Worm (Caenorhabditis elegans): Measurements from ENCODE around the gene T11F9.10.

T11F9.10 gene

ce11 chrV:11446297-11446696 lies 40.5 kb upstream of the T11F9.10 start, which contains the start of gene mig-17:
Gene mig-17, plus strand, starts transcription at chrV:11446685.
- TF ChIP-seq nfya-1 (tag; optimal IDR thresholded peaks at IDR 0.05; ENCODE audit: insufficient read depth) (peak; percentile 23), egl-5 (tag; optimal IDR thresholded peaks at IDR 0.05) (peak; percentile 53), tbx-2 (tag; optimal IDR thresholded peaks at IDR 0.05) (no peak)

DNA sequence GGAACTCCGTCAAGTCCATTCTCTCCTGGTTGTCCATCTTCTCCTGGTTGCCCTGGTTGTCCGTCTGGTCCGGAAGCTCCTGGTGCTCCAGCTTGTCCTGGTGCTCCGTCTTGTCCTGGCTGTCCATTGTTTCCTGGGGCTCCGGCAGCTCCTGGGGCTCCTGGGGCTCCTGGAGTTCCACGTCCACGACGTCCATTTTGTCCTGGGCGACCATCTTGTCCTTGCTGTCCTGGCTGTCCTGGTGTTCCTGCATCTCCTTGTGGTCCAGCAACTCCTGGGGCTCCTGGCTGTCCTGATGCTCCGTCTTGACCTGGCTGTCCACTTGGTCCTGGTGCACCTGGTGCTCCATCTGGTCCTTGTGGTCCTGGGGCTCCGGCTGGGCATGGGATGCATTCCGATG lies 37.4 kb upstream of the T11F9.10 start:
- TF ChIP-seq lsy-12 (tag; optimal IDR thresholded peaks at IDR 0.05) (no peak), egl-27 (tag; optimal IDR thresholded peaks at IDR 0.05) (no peak), nhr-237 (tag; optimal IDR thresholded peaks at IDR 0.05) (no peak), jun-1 (tag; optimal IDR thresholded peaks at IDR 0.05) (no peak), zag-1 (tag; optimal IDR thresholded peaks at IDR 0.05) (no peak), ztf-4 (tag; optimal IDR thresholded peaks at IDR 0.05) (no peak), snpc-4 (tag; optimal IDR thresholded peaks at IDR 0.05) (no peak), elt-3 (tag; optimal IDR thresholded peaks at IDR 0.05) (no peak), pha-4 (tag; optimal IDR thresholded peaks at IDR 0.05) (no peak)

DNA sequence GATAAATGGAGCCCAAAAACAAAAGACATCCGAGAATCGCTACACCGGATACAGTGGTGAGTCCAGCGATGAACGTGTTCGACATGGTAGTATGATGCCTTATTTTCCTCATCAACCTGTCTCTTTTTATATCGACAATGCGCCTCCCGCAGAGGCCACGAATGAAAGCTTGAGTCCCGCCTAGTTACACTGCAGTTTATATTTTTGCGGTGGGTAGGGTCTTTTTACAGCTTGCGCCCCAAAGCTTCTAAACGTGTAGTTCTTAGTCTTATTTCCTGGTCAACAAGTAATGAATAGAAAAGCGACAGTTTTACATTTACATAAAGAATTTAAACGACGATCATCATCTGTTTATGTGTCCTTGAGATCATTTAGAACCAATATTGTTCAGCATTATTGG lies 36.5 kb upstream of the T11F9.10 start, which contains the start of gene col-156:
Gene col-156, minus strand, starts transcription at position 101 of the 400 bp plus-strand sequence.
- TF ChIP-seq nhr-67 (tag; optimal IDR thresholded peaks at IDR 0.05) (no peak), snpc-4 (tag; optimal IDR thresholded peaks at IDR 0.05) (no peak), ZK546.5 (tag; optimal IDR thresholded peaks at IDR 0.05) (no peak), nhr-11 (tag; optimal IDR thresholded peaks at IDR 0.05) (no peak), elt-2 (tag; optimal IDR thresholded peaks at IDR 0.05) (no peak), fos-1 (tag; optimal IDR thresholded peaks at IDR 0.05) (no peak), nhr-237 (tag; optimal IDR thresholded peaks at IDR 0.05) (no peak), nhr-28 (tag; optimal IDR thresholded peaks at IDR 0.05) (no peak), lsy-12 (tag; optimal IDR thresholded peaks at IDR 0.05) (no peak), sea-2 (GFP tag; optimal IDR thresholded peaks at IDR 0.05) (no peak), skn-1 (tag; optimal IDR thresholded peaks at IDR 0.05) (no peak), lin-39 (tag; optimal IDR thresholded peaks at IDR 0.05) (no peak)

- TF ChIP-seq daf-12 (tag; optimal IDR thresholded peaks at IDR 0.05) = no peak
- TF ChIP-seq nhr-23 (tag; optimal IDR thresholded peaks at IDR 0.05) = no peak
- TF ChIP-seq elt-2 (tag; optimal IDR thresholded peaks at IDR 0.05) = no peak
- TF ChIP-seq mdl-1 (tag; optimal IDR thresholded peaks at IDR 0.05) = no peak
- no peak for TF ChIP-seq ceh-16 (tag; optimal IDR thresholded peaks at IDR 0.05)
These were observed 31.9 kb upstream of the T11F9.10 start for ce11 chrV:11454917-11455316.

- TF ChIP-seq ceh-16 (tag; optimal IDR thresholded peaks at IDR 0.05) = no peak
- no peak for TF ChIP-seq skn-1 (tag; optimal IDR thresholded peaks at IDR 0.05)
- TF ChIP-seq nhr-67 (tag; optimal IDR thresholded peaks at IDR 0.05) = no peak
- no peak for TF ChIP-seq nhr-77 (tag; optimal IDR thresholded peaks at IDR 0.05)
- TF ChIP-seq nhr-25 (tag; optimal IDR thresholded peaks at IDR 0.05) = no peak
- TF ChIP-seq fkh-2 (tag; optimal IDR thresholded peaks at IDR 0.05) = no peak
- TF ChIP-seq lin-15B (tag; optimal IDR thresholded peaks at IDR 0.05) = no peak
- TF ChIP-seq nhr-43 (tag; optimal IDR thresholded peaks at IDR 0.05; ENCODE audit: poor library complexity, severe bottlenecking) = no peak
- TF ChIP-seq hmg-11 (tag; optimal IDR thresholded peaks at IDR 0.05) = no peak
- TF ChIP-seq nhr-237 (tag; optimal IDR thresholded peaks at IDR 0.05) = no peak
- TF ChIP-seq lin-39 (tag; optimal IDR thresholded peaks at IDR 0.05) = no peak
- no peak for TF ChIP-seq unc-39 (tag; optimal IDR thresholded peaks at IDR 0.05)
- no peak for TF ChIP-seq ceh-9 (tag; optimal IDR thresholded peaks at IDR 0.05)
- TF ChIP-seq egl-27 (tag; optimal IDR thresholded peaks at IDR 0.05) = no peak
- no peak for TF ChIP-seq elt-3 (tag; optimal IDR thresholded peaks at IDR 0.05)
- no peak for TF ChIP-seq ceh-28 (tag; optimal IDR thresholded peaks at IDR 0.05)
These were observed 27.5 kb upstream of the T11F9.10 start, which contains the start of gene T11F9.1 for ce11 chrV:11459255-11459654. Gene T11F9.1, plus strand, starts transcription at chrV:11459555.

Measured in whole organism, L3 larva.